Worm (Caenorhabditis elegans) whole organism, L1 larva: ENCODE results near the gene drd-5.

Experiments used
- C34B4.2 ChIP-seq: sonication (generic microtip); optimal IDR thresholded peaks from 2 replicates; lab custom pipeline; 2017; ENCODE audit warnings: mild to moderate bottlenecking, missing genetic modification characterization, missing compliant biosample characterization
- aly-2 ChIP-seq: fragments of 150-350 bp; optimal IDR thresholded peaks from 2 replicates; lab custom pipeline; 2014; ENCODE audit warnings: missing biosample characterization, missing genetic modification characterization
- ama-1 ChIP-seq: fragments of 150-350 bp; optimal IDR thresholded peaks from 2 replicates; lab custom pipeline; 2014
- blmp-1 ChIP-seq: fragments of 150-350 bp; optimal IDR thresholded peaks from 2 replicates; lab custom pipeline; 2014; ENCODE audit warnings: missing biosample characterization, missing genetic modification characterization
- ces-1 ChIP-seq: fragments of 150-350 bp; optimal IDR thresholded peaks from 2 replicates; lab custom pipeline; 2014; ENCODE audit warnings: missing biosample characterization, missing genetic modification reagents, missing genetic modification characterization
- dsc-1 ChIP-seq: sonication (generic microtip); optimal IDR thresholded peaks from 2 replicates; lab custom pipeline; 2016; ENCODE audit warnings: mild to moderate bottlenecking, missing genetic modification characterization, missing compliant biosample characterization
- efl-1 ChIP-seq, 4 experiments: fragments of 150-350 bp; optimal IDR thresholded peaks in 3 of 4; peaks in 1 of 4; 1 replicate in 1 of 4; 2 replicates in 3 of 4; lab custom pipeline; 2014; ENCODE audit warnings: missing biosample characterization in 2 of 4, missing genetic modification characterization in 2 of 4, missing genetic modification reagents in 2 of 4
- egl-13 ChIP-seq: sonication (generic microtip); optimal IDR thresholded peaks from 2 replicates; lab custom pipeline; 2016; ENCODE audit warnings: missing genotype, missing genetic modification reagents, missing genetic modification characterization, missing compliant biosample characterization
- elt-2 ChIP-seq: sonication (generic microtip); optimal IDR thresholded peaks from 2 replicates; lab custom pipeline; 2016; ENCODE audit warnings: missing genetic modification characterization, mild to moderate bottlenecking, inconsistent platforms, missing compliant biosample characterization, missing genetic modification reagents
- fkh-10 ChIP-seq: sonication (generic microtip); optimal IDR thresholded peaks from 2 replicates; lab custom pipeline; 2017; ENCODE audit warnings: missing biosample characterization, missing genetic modification reagents, missing genetic modification characterization
- fkh-8 ChIP-seq: sonication (generic microtip); optimal IDR thresholded peaks from 2 replicates; lab custom pipeline; 2016; ENCODE audit warnings: mild to moderate bottlenecking, missing genetic modification characterization, missing compliant biosample characterization
- hlh-17 ChIP-seq: fragments of 200-800 bp; sonication (Bioruptor generic); optimal IDR thresholded peaks from 2 replicates; lab custom pipeline; 2018; ENCODE audit warnings: missing genetic modification characterization, mild to moderate bottlenecking, missing compliant biosample characterization, moderate library complexity, borderline replicate concordance
- irx-1 ChIP-seq: sonication (generic microtip); optimal IDR thresholded peaks from 2 replicates; lab custom pipeline; 2016; ENCODE audit warnings: missing genetic modification characterization, missing compliant biosample characterization
- jun-1 ChIP-seq: fragments of 150-350 bp; optimal IDR thresholded peaks from 2 replicates; lab custom pipeline; 2014; ENCODE audit warnings: missing biosample characterization, missing genetic modification reagents, missing genetic modification characterization
- lin-13 ChIP-seq: fragments of 150-350 bp; optimal IDR thresholded peaks from 2 replicates; lab custom pipeline; 2014; ENCODE audit warnings: missing biosample characterization, missing genetic modification reagents, missing genetic modification characterization
- lin-14 ChIP-seq: fragments of 200-800 bp; sonication (Bioruptor generic); optimal IDR thresholded peaks from 2 replicates; lab custom pipeline; 2018; ENCODE audit warnings: mild to moderate bottlenecking, missing genetic modification characterization, moderate library complexity, missing compliant biosample characterization
- lin-15B ChIP-seq: fragments of 150-350 bp; sonication (generic microtip); optimal IDR thresholded peaks from 3 replicates; lab custom pipeline; 2014; ENCODE audit warnings: missing biosample characterization, missing genetic modification characterization
- mab-9 ChIP-seq: fragments of 200-800 bp; sonication (Bioruptor generic); IDR thresholded peaks from 2 replicates; pipeline ENCODE4 v1.3.6; 2022; ENCODE audit warnings: missing genetic modification reagents, missing genetic modification characterization, missing compliant biosample characterization
- mdl-1 ChIP-seq, 2 experiments: fragments of 150-350 bp; optimal IDR thresholded peaks; 2 replicates each; lab custom pipeline; 2014 to 2017; ENCODE audit warnings: missing biosample characterization in 2 of 2, missing genetic modification characterization in 2 of 2, inconsistent platforms in 1 of 2
- mep-1 ChIP-seq: fragments of 150-350 bp; optimal IDR thresholded peaks from 2 replicates; lab custom pipeline; 2014; ENCODE audit warnings: missing biosample characterization, missing genetic modification characterization
- nhr-19 ChIP-seq: fragments of 200-800 bp; sonication (Bioruptor generic); conservative IDR thresholded peaks from 2 replicates; pipeline ENCODE4 v1.3.6; 2022; ENCODE audit warnings: missing genetic modification characterization, missing compliant biosample characterization
- nhr-20 ChIP-seq: sonication (generic microtip); optimal IDR thresholded peaks from 2 replicates; lab custom pipeline; 2016; ENCODE audit warnings: mild to moderate bottlenecking, missing genetic modification characterization, missing compliant biosample characterization
- nhr-28 ChIP-seq: fragments of 150-350 bp; optimal IDR thresholded peaks from 2 replicates; lab custom pipeline; 2014; ENCODE audit warnings: missing biosample characterization, missing genetic modification characterization
- nhr-47 ChIP-seq: sonication (generic microtip); optimal IDR thresholded peaks from 2 replicates; lab custom pipeline; 2016; ENCODE audit warnings: mild to moderate bottlenecking, missing genetic modification characterization, moderate library complexity, missing compliant biosample characterization
- nhr-77 ChIP-seq: fragments of 150-350 bp; optimal IDR thresholded peaks from 2 replicates; lab custom pipeline; 2014; ENCODE audit warnings: missing biosample characterization, missing genetic modification characterization
- nhr-85 ChIP-seq: sonication (generic microtip); peaks from one replicate; lab custom pipeline; 2016; ENCODE audit warnings: missing genetic modification characterization, inconsistent platforms, missing compliant biosample characterization
- pqm-1 ChIP-seq: sonication (generic microtip); optimal IDR thresholded peaks from 3 replicates; lab custom pipeline; 2017; ENCODE audit warnings: missing biosample characterization, missing genetic modification characterization
- sup-37 ChIP-seq: fragments of 200-800 bp; sonication (Bioruptor generic); optimal IDR thresholded peaks from 2 replicates; lab custom pipeline; 2018; ENCODE audit warnings: mild to moderate bottlenecking, missing genetic modification characterization, missing compliant biosample characterization
- tbx-2 ChIP-seq: sonication (generic microtip); optimal IDR thresholded peaks from 2 replicates; lab custom pipeline; 2016; ENCODE audit warnings: missing genetic modification characterization, missing compliant biosample characterization
- unc-86 ChIP-seq: sonication (generic microtip); optimal IDR thresholded peaks from 2 replicates; lab custom pipeline; 2016; ENCODE audit warnings: missing genetic modification characterization, missing compliant biosample characterization

Gene drd-5

ce11 chrX:8311590-8311989 lies 34.6 kb downstream of the drd-5 start:
- TF ChIP-seq lin-14, result peak; percentile 40
- no peak for TF ChIP-seq lin-13 (GFP tag; lab: Kevin White, UChicago)

- TF ChIP-seq dsc-1 (tag; lab: Kevin White, UChicago), result peak; percentile 69
- TF ChIP-seq sup-37 (GFP tag; lab: Kevin White, UChicago), result no peak
- TF ChIP-seq, all 84 proteins: peak for 1
Observed at ce11 chrX:8310747-8311146, 35.4 kb downstream of the drd-5 start.

DNA sequence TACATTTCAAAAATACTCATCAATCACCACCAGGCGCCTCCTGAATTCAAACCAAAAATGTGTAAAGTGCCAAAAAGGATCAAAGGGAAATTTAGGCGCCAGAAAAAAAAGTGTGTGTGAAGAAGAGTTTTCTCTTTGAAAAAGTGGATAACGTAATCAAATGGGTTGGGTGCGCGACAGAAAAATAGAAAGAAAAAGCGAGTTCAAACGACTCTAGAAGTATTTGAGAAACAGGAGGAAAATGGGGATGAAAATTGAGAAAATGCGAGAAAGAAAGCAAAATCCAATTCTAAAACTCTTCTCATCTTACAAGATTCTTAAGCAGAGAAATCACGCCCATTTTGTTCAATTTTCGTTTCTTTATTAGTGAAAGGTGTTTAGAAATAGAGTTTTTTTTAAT lies 37.7 kb downstream of the drd-5 start:
- TF ChIP-seq C34B4.2 (tag; lab: Kevin White, UChicago) (no peak), nhr-85 (peak; percentile 18), nhr-47 (tag; lab: Kevin White, UChicago) (no peak), fkh-10 (GFP tag; lab: Kevin White, UChicago) (peak; percentile 39), efl-1 (optimal IDR thresholded peaks at IDR 0.05; lab: Kevin White, UChicago) (no peak), efl-1 (GFP tag; optimal IDR thresholded peaks at IDR 0.05 in 1 of 2; lab: Kevin White, UChicago) (no peak), lin-14 (peak; percentile 9), tbx-2 (tag; lab: Kevin White, UChicago) (no peak)

DNA sequence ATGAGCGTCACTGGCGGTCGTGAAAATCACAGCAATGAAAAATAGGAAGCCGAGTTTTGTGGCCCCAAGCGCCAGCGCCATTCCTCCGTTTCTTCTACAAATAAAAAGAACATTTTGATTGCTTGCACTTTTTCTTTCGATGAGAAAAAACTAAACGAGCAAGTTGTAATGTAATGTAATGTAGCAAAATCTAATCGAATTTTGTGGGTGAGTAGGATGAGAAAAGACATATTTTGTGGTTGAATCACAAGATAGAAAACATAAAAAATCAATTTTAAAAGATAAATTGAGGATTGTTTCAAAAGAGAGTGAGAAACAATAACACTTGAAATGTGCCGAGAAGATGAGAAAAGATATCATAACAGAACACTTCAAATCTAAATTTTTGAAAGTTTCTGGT lies 38.5 kb downstream of the drd-5 start, which contains the start of gene R09F10.5:
Gene R09F10.5, minus strand, starts transcription at position 101 of the 400 bp plus-strand sequence.
- TF ChIP-seq lin-14, result peak; percentile 15
- TF ChIP-seq ama-1 (lab: Kevin White, UChicago), result no peak
- no peak for TF ChIP-seq nhr-28 (tag; lab: Kevin White, UChicago)
- peak; percentile 19 for TF ChIP-seq ces-1

DNA sequence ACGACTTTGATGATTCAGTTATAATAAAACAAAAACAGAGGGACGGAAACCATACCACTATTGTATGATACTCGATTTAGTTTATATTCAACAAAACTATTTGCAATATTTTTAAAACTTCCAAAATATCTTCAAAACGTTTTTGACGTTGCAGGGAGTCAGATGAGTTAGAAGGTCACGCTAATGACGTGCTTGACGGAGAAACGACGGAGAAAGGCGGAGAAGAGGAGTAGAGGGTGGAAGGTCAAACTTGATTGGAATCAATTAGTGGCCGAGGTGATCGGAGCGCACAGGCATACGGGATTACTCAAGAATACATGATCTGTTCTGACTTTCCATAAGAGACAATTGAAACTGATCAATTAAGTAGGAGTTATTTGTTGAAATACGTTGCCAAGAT lies 43.3 kb downstream of the drd-5 start:
- TF ChIP-seq blmp-1 (peak; percentile 69), mdl-1 (tag; optimal IDR thresholded peaks at IDR 0.05; lab: Kevin White, UChicago) (no peak), lin-14 (peak; percentile 21), lin-15B (tag; lab: Kevin White, UChicago) (no peak), efl-1 (optimal IDR thresholded peaks at IDR 0.05; lab: Kevin White, UChicago) (no peak), efl-1 (GFP tag; optimal IDR thresholded peaks at IDR 0.05 in 1 of 2; lab: Kevin White, UChicago) (peak in 1 of 2 experiments; percentile 90), nhr-20 (tag; lab: Kevin White, UChicago) (peak; percentile 28), mep-1 (tag; lab: Kevin White, UChicago) (peak; percentile 24), nhr-85 (peak; percentile 73)

ce11 chrX:8302299-8302698 lies 43.8 kb downstream of the drd-5 start, which contains the start of gene inx-5:
inx-5 (minus strand) TSS chrX:8302399.
- no peak for TF ChIP-seq nhr-47 (tag; lab: Kevin White, UChicago)
- TF ChIP-seq unc-86 (tag; lab: Kevin White, UChicago), result no peak
- TF ChIP-seq blmp-1, result peak; percentile 18
- no peak for TF ChIP-seq elt-2 (tag; lab: Kevin White, UChicago)
- no peak for TF ChIP-seq nhr-28 (tag; lab: Kevin White, UChicago)

DNA sequence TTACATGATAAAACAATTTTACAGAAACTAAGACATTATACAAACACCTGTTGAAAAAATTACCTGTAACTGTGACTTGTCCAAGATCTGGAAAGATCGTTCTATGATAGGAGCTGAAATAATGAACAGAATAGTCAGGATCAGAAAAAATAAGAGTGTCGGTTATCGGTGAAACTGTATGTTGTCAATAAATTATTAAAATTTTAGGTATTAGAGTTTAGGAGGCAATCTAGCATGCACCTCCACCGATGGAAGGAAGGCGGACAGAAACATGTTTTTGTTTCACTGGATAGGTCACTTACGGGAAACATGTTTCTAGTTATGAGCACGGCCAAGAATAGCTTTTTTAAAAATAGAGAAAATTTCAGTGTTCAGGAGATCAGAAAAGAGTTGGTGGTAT lies 46.6 kb downstream of the drd-5 start, which contains the start of gene ced-13:
Gene ced-13, minus strand, starts transcription at position 101 of the 400 bp plus-strand sequence.
- TF ChIP-seq nhr-19, result no peak
- no peak for TF ChIP-seq mab-9 (GFP tag; lab: Robert Waterston, UW)
- no peak for TF ChIP-seq lin-15B (tag; lab: Kevin White, UChicago)
- no peak for TF ChIP-seq jun-1 (tag; lab: Kevin White, UChicago)
- TF ChIP-seq hlh-17 (GFP tag; lab: Kevin White, UChicago), result no peak
- TF ChIP-seq aly-2 (tag; lab: Kevin White, UChicago), result no peak
- TF ChIP-seq ama-1 (lab: Kevin White, UChicago), result no peak
- no peak for TF ChIP-seq pqm-1 (tag; lab: Kevin White, UChicago)
- no peak for TF ChIP-seq egl-13
- TF ChIP-seq nhr-47 (tag; lab: Kevin White, UChicago), result no peak
- TF ChIP-seq fkh-8, result no peak
- TF ChIP-seq nhr-77 (tag; lab: Kevin White, UChicago), result no peak
- TF ChIP-seq elt-2 (tag; lab: Kevin White, UChicago), result no peak
- no peak for TF ChIP-seq irx-1 (tag; lab: Kevin White, UChicago)
